Worm (Caenorhabditis elegans) whole organism, early embryonic: ENCODE results near the gene npp-27.

ENCODE experiments used
- B0310.2 ChIP-seq: sonication (generic microtip); optimal IDR thresholded peaks from 2 replicates; lab custom pipeline; 2016; ENCODE audit warnings: mild to moderate bottlenecking, missing genetic modification characterization, missing compliant biosample characterization
- ama-1 ChIP-seq: fragments of 150-350 bp; optimal IDR thresholded peaks from 2 replicates; lab custom pipeline; 2014
- ceh-13 ChIP-seq: fragments of 200-800 bp; sonication (Bioruptor generic); optimal IDR thresholded peaks from 2 replicates; lab custom pipeline; 2018; ENCODE audit warnings: mild to moderate bottlenecking, missing genetic modification characterization, missing compliant biosample characterization
- ceh-36 ChIP-seq: sonication (generic microtip); optimal IDR thresholded peaks from 2 replicates; lab custom pipeline; 2016; ENCODE audit warnings: missing genetic modification characterization, inconsistent platforms, missing compliant biosample characterization
- flt-1 ChIP-seq: fragments of 200-800 bp; sonication (Bioruptor generic); IDR thresholded peaks from 2 replicates; pipeline ENCODE4 v1.3.6; 2022; ENCODE audit warnings: missing genetic modification characterization, missing compliant biosample characterization
- hmg-4 ChIP-seq: fragments of 200-800 bp; sonication (Bioruptor generic); optimal IDR thresholded peaks from 2 replicates; lab custom pipeline; 2018; ENCODE audit warnings: mild to moderate bottlenecking, missing genetic modification characterization, missing compliant biosample characterization
- hnd-1 ChIP-seq: sonication (generic microtip); optimal IDR thresholded peaks from 2 replicates; lab custom pipeline; 2016; ENCODE audit warnings: missing genetic modification characterization, missing compliant biosample characterization
- pes-1 ChIP-seq: fragments of 200-800 bp; sonication (Bioruptor generic); IDR thresholded peaks from 2 replicates; pipeline ENCODE4 v1.3.6; 2022; ENCODE audit warnings: missing genetic modification reagents, missing genetic modification characterization, missing compliant biosample characterization
- scrt-1 ChIP-seq: fragments of 200-800 bp; sonication (Bioruptor generic); IDR thresholded peaks from 2 replicates; pipeline ENCODE4 v1.3.6; 2022; ENCODE audit warnings: missing genetic modification characterization, missing compliant biosample characterization
- sea-1 ChIP-seq: fragments of 200-800 bp; sonication (Bioruptor generic); conservative IDR thresholded peaks from 2 replicates; pipeline ENCODE4 v1.3.6; 2022; ENCODE audit warnings: missing genetic modification characterization, missing compliant biosample characterization
- tbx-11 ChIP-seq: fragments of 200-800 bp; sonication (Bioruptor generic); IDR thresholded peaks from 2 replicates; pipeline ENCODE4 v1.3.6; 2022; ENCODE audit warnings: missing genetic modification characterization, missing compliant biosample characterization
- tbx-37 ChIP-seq: fragments of 200-800 bp; sonication (Bioruptor generic); conservative IDR thresholded peaks from 2 replicates; pipeline ENCODE4 v1.3.6; 2022; ENCODE audit warnings: missing genetic modification reagents, missing genetic modification characterization, missing compliant biosample characterization
- tra-4 ChIP-seq: sonication (generic microtip); optimal IDR thresholded peaks from 2 replicates; lab custom pipeline; 2017; ENCODE audit warnings: missing genetic modification characterization, missing compliant biosample characterization

DNA sequence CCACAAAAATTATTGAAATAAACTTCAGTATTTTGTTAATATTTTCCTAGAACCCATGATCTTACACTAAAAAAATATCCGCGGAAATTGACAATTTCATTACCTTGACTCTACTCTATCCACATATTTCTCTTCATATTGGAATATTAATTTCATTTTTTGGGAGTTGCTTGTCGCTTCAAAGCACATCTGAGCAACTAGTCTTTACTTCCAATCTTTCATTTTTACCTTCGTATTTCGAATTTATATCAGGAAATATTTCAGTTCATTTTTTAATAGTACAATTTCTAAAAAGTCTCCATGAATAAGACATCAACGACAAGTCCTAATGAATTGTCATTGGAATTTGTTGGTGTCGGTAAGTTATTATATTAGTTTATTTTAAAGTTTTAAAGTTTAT, 31.0 kb downstream of the npp-27 start, which contains the start of gene srt-73:
- TF ChIP-seq hmg-4 (GFP tag; lab: Kevin White, UChicago) (no peak), ama-1 (lab: Kevin White, UChicago) (no peak), flt-1 (GFP tag; lab: Robert Waterston, UW) (no peak), tbx-37 (GFP tag; lab: Robert Waterston, UW) (no peak), scrt-1 (GFP tag; lab: Robert Waterston, UW) (no peak), B0310.2 (tag; lab: Kevin White, UChicago) (no peak), sea-1 (GFP tag; lab: Robert Waterston, UW) (no peak), ceh-13 (GFP tag; lab: Kevin White, UChicago) (no peak), hnd-1 (tag; lab: Kevin White, UChicago) (no peak), tbx-11 (GFP tag; lab: Robert Waterston, UW) (no peak), ceh-36 (tag; lab: Kevin White, UChicago) (no peak), pes-1 (GFP tag; lab: Robert Waterston, UW) (no peak), tra-4 (tag; lab: Kevin White, UChicago) (no peak)
